Fruit fly (Drosophila melanogaster) whole organism, wandering third instar larva: ENCODE data around the gene CAH8.

ENCODE experiments used
- CG9705 ChIP-seq: fragments of 200-800 bp; sonication (Bioruptor generic); optimal IDR thresholded peaks from 2 replicates; lab custom pipeline; 2018; ENCODE audit warnings: missing biosample characterization, mild to moderate bottlenecking, missing genetic modification characterization
- Dfd ChIP-seq: fragments of >200 bp; optimal IDR thresholded peaks from 2 replicates; lab custom pipeline; 2017; ENCODE audit warnings: missing biosample characterization, missing genetic modification characterization
- HLH106 ChIP-seq: fragments of 200-800 bp; optimal IDR thresholded peaks from 3 replicates; lab custom pipeline; 2019; ENCODE audit warnings: missing biosample characterization, mild to moderate bottlenecking, missing genetic modification characterization, moderate library complexity
- Hr78 ChIP-seq: fragments of >200 bp; optimal IDR thresholded peaks from 2 replicates; lab custom pipeline; 2017; ENCODE audit warnings: missing biosample characterization, missing genetic modification characterization
- Hr83 ChIP-seq: fragments of 200-300 bp; sonication (Bioruptor generic); optimal IDR thresholded peaks from 2 replicates; lab custom pipeline; 2016; ENCODE audit warnings: missing biosample characterization, mild to moderate bottlenecking, missing genetic modification characterization, moderate library complexity; ENCODE audit not compliant: poor library complexity, severe bottlenecking
- N ChIP-seq: fragments of >200 bp; optimal IDR thresholded peaks from 2 replicates; lab custom pipeline; 2018; ENCODE audit warnings: missing biosample characterization, missing external identifiers, missing genetic modification characterization
- OdsH ChIP-seq: fragments of 200-800 bp; sonication (Bioruptor generic); optimal IDR thresholded peaks from 2 replicates; lab custom pipeline; 2016; ENCODE audit warnings: missing biosample characterization, mild to moderate bottlenecking, missing genetic modification characterization
- Sp1 ChIP-seq: fragments of 200-800 bp; sonication (Bioruptor generic); optimal IDR thresholded peaks from 3 replicates; lab custom pipeline; 2019; ENCODE audit warnings: missing biosample characterization, mild to moderate bottlenecking, missing genetic modification characterization, moderate library complexity
- Vsx2 ChIP-seq: fragments of 200-300, 225-300 bp; sonication (Bioruptor generic); optimal IDR thresholded peaks from 2 replicates; lab custom pipeline; 2018; ENCODE audit warnings: missing biosample characterization, missing genetic modification characterization; ENCODE audit not compliant: partially characterized antibody
- foxo ChIP-seq, 2 experiments: fragments of 200-800 bp; sonication (Bioruptor generic); optimal IDR thresholded peaks; 2 replicates in 1 of 2; 3 replicates in 1 of 2; lab custom pipeline; 2016 to 2017; ENCODE audit warnings: missing biosample characterization in 2 of 2, missing genetic modification characterization in 2 of 2
- psq ChIP-seq: fragments of 200-800 bp; sonication (Bioruptor generic); optimal IDR thresholded peaks from 3 replicates; lab custom pipeline; 2017; ENCODE audit warnings: missing biosample characterization, mild to moderate bottlenecking, missing genetic modification characterization, moderate library complexity
- sage ChIP-seq: fragments of 200-800 bp; sonication (Bioruptor generic); optimal IDR thresholded peaks from 2 replicates; lab custom pipeline; 2016; ENCODE audit warnings: missing biosample characterization, mild to moderate bottlenecking, missing genetic modification characterization
- tai ChIP-seq: sonication (Bioruptor generic); optimal IDR thresholded peaks from 2 replicates; lab custom pipeline; 2016; ENCODE audit warnings: missing biosample characterization, missing genetic modification characterization
- usp ChIP-seq: fragments of >200 bp; optimal IDR thresholded peaks from 2 replicates; lab custom pipeline; 2017; ENCODE audit warnings: missing biosample characterization, missing genetic modification characterization

DNA sequence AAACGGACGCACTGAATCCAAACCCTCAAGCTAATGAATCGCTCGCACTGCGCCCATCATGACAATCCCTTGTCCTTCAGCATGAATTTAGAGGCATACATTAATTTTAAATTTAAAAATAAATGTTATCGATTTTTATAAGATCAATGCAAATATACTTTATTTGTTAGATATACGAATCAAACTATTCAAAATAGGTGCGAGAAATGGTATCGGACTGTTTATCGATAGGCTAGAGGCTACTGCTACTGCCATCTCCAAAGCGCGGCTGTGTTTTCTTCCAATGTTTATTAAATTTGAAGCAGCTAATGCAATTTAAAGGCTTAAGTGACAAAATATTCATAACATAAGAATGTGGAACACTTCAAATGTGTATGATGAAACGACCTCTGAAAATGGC, 8.4 kb downstream of the CAH8 start, which contains the start of gene CG43342:
- TF ChIP-seq Vsx2 (GFP tag; lab: Kevin White, UChicago) = no peak
- no peak for TF ChIP-seq N
- TF ChIP-seq OdsH = no peak
- TF ChIP-seq Sp1 (GFP tag; lab: Kevin White, UChicago) = no peak
- no peak for TF ChIP-seq HLH106 (tag; lab: Kevin White, UChicago)
- TF ChIP-seq CG9705 (GFP tag; lab: Kevin White, UChicago) = no peak
- TF ChIP-seq psq (GFP tag; lab: Kevin White, UChicago) = no peak
- TF ChIP-seq usp (GFP tag; lab: Kevin White, UChicago) = no peak
- no peak for TF ChIP-seq Dfd (GFP tag; lab: Kevin White, UChicago)
- no peak for TF ChIP-seq Hr83 (GFP tag; lab: Kevin White, UChicago)
- TF ChIP-seq sage (GFP tag; lab: Kevin White, UChicago) = no peak
- no peak for TF ChIP-seq tai (GFP tag; lab: Kevin White, UChicago)
- TF ChIP-seq foxo (GFP tag; optimal IDR thresholded peaks at IDR 0.05; lab: Kevin White, UChicago) = no peak
- no peak for TF ChIP-seq Hr78 (GFP tag; lab: Kevin White, UChicago)
